Fruit fly (Drosophila melanogaster) S2 (cell line): ENCODE results near the gene fit.

ENCODE experiments used
- CG8478 ChIP-seq: fragments of >200 bp; optimal IDR thresholded peaks from 2 replicates; lab custom pipeline; 2018
- CTCF ChIP-seq, 2 experiments: fragments of >200 bp; optimal IDR thresholded peaks; 2 replicates each; lab custom pipeline; 2018

dm6 chr3R:21839636-21840035 lies 44.6 kb downstream of the fit start:
- no peak for TF ChIP-seq CG8478 (lab: Kevin White, UChicago)
- no peak for TF ChIP-seq CTCF (optimal IDR thresholded peaks at IDR 0.05; lab: Kevin White, UChicago)
